Worm (Caenorhabditis elegans): ENCODE data around the gene sap-49.

ce11 chrII:8001428-8001827 lies 34.1 kb downstream of the sap-49 start:
- TF ChIP-seq D2030.7 (GFP tag; IDR thresholded peaks at IDR 0.05) (no peak), sptf-2 (GFP tag; optimal IDR thresholded peaks at IDR 0.05) (no peak), nfya-2 (GFP tag; IDR thresholded peaks at IDR 0.05) (no peak), let-526 (GFP tag; IDR thresholded peaks at IDR 0.05) (no peak), F49E8.2 (tag; optimal IDR thresholded peaks at IDR 0.05; ENCODE audit: insufficient read depth) (no peak), aptf-3 (GFP tag; IDR thresholded peaks at IDR 0.05) (no peak), nhr-90 (tag; optimal IDR thresholded peaks at IDR 0.05) (no peak)

Data from whole organism, young adult.